Worm (Caenorhabditis elegans) whole organism, midembryonic: ENCODE results near the gene C16C8.20.
"Not testable (repeated sequence)": the region's sequence is repeated elsewhere in the genome, so short reads cannot be mapped to it uniquely, and the experiment has no call there.

Source experiments
- T22C8.4 ChIP-seq: fragments of 200-800 bp; sonication (Bioruptor generic); IDR thresholded peaks from 2 replicates; pipeline ENCODE4 v1.3.6; 2022; ENCODE audit warnings: missing genetic modification characterization, missing compliant biosample characterization
- cog-1 ChIP-seq: sonication (generic microtip); optimal IDR thresholded peaks from 2 replicates; lab custom pipeline; 2016; ENCODE audit warnings: missing genetic modification characterization, missing compliant biosample characterization
- flt-1 ChIP-seq: fragments of 200-800 bp; sonication (Bioruptor generic); IDR thresholded peaks from 2 replicates; pipeline ENCODE4 v1.3.6; 2022; ENCODE audit warnings: missing genetic modification characterization, missing compliant biosample characterization
- klf-2 ChIP-seq: fragments of 200-800 bp; sonication (Bioruptor generic); conservative IDR thresholded peaks from 2 replicates; pipeline ENCODE4 v1.3.6; 2022; ENCODE audit warnings: missing genetic modification reagents, missing genetic modification characterization, missing compliant biosample characterization
- med-1 ChIP-seq: sonication (generic microtip); optimal IDR thresholded peaks from 2 replicates; lab custom pipeline; 2017; ENCODE audit warnings: missing genetic modification characterization, mild to moderate bottlenecking, missing compliant biosample characterization, antibody characterized with exemption, missing genetic modification reagents; ENCODE audit not compliant: insufficient read depth
- ref-1 ChIP-seq: fragments of 200-800 bp; sonication (Bioruptor generic); conservative IDR thresholded peaks from 2 replicates; pipeline ENCODE4 v1.3.6; 2022; ENCODE audit warnings: missing genetic modification reagents, missing genetic modification characterization, missing compliant biosample characterization
- tab-1 ChIP-seq: fragments of 200-800 bp; sonication (Bioruptor generic); IDR thresholded peaks from 2 replicates; pipeline ENCODE4 v1.3.6; 2022; ENCODE audit warnings: missing genetic modification characterization, missing compliant biosample characterization
- ztf-23 ChIP-seq: fragments of 200-800 bp; sonication (Bioruptor generic); IDR thresholded peaks from 2 replicates; pipeline ENCODE4 v1.3.6; 2022; ENCODE audit warnings: missing genetic modification reagents, missing genetic modification characterization, missing compliant biosample characterization
- ztf-29 ChIP-seq: fragments of 200-800 bp; sonication (Bioruptor generic); IDR thresholded peaks from 2 replicates; pipeline ENCODE4 v1.3.6; 2022; ENCODE audit warnings: missing genetic modification reagents, missing genetic modification characterization, missing compliant biosample characterization

C16C8.20 gene

ce11 chrII:3460048-3460447, 13.3 kb downstream of the C16C8.20 start, which contains the start of gene C16C8.7:
Gene C16C8.7, minus strand, starts transcription at chrII:3460148.
- TF ChIP-seq cog-1 (no peak), ztf-29 (no peak), tab-1 (no peak), T22C8.4 (GFP tag; lab: Robert Waterston, UW) (no peak), ztf-23 (GFP tag; lab: Robert Waterston, UW) (no peak), ref-1 (GFP tag; lab: Robert Waterston, UW) (no peak), med-1 (no peak), klf-2 (no peak), flt-1 (no peak)

DNA sequence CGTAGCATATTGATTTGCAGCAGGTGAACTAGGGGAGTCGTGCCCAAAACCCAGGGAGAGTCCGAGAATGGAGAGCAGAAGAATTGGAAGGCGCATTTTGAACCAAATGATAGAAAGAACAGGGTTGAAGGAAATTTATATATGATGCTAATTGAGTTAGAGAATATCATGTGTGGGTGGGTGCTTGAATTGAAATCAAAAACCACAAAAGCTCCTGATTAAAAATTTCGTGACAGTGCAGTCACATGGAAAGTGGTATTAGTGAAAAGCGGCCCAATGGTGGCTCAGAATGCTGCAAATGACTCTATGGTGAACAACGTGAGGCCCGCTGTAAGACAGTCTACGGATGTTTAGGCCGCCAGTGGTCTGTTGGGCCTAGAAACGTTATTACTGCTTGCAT, 14.8 kb downstream of the C16C8.20 start, which contains the start of gene C16C8.8:
C16C8.8 (minus strand) TSS at position 101 of the 400 bp plus-strand sequence.
- TF ChIP-seq klf-2 (no peak), med-1 (no peak), flt-1 (no peak), ref-1 (GFP tag; lab: Robert Waterston, UW) (no peak), cog-1 (no peak), ztf-23 (GFP tag; lab: Robert Waterston, UW) (no peak), T22C8.4 (GFP tag; lab: Robert Waterston, UW) (no peak), ztf-29 (no peak), tab-1 (no peak)

DNA sequence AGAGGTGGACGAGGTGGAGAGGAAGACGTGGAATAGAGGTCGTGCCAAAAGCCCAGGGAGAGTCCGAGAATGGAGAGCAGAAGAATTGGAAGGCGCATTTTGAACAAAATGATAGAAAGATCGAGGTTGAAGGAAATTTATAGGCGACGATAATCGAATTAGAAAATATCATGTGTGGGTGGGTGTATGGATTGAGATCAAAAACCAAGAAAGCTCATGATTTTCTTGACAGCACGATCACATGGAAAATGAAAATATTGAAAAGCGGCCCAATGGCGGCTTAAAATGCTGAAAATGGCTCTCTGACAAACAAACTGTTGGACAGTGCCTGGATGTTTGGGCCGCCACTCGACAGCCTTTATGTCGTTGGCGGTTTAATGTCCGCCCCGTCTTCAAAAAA, 16.4 kb downstream of the C16C8.20 start, which contains the start of gene C16C8.9:
C16C8.9 (minus strand) TSS at position 101 of the 400 bp plus-strand sequence.
- TF ChIP-seq T22C8.4 (GFP tag; lab: Robert Waterston, UW) = no peak
- no peak for TF ChIP-seq ref-1 (GFP tag; lab: Robert Waterston, UW)
- no peak for TF ChIP-seq ztf-23 (GFP tag; lab: Robert Waterston, UW)
- TF ChIP-seq med-1 = no peak
- TF ChIP-seq flt-1 = no peak
- no peak for TF ChIP-seq tab-1
- TF ChIP-seq klf-2 = no peak
- TF ChIP-seq ztf-29 = no peak
- TF ChIP-seq cog-1 = no peak

- not testable (repeated sequence) for TF ChIP-seq T22C8.4 (GFP tag; lab: Robert Waterston, UW); klf-2; med-1
These were observed 17.8 kb downstream of the C16C8.20 start, which contains the start of gene C16C8.10 for ce11 chrII:3464580-3464979. Gene C16C8.10, minus strand, starts transcription at chrII:3464680.

- TF ChIP-seq tab-1 (no peak), ztf-23 (GFP tag; lab: Robert Waterston, UW) (no peak), flt-1 (no peak), klf-2 (no peak), cog-1 (no peak), med-1 (no peak), ref-1 (GFP tag; lab: Robert Waterston, UW) (no peak), ztf-29 (no peak), T22C8.4 (GFP tag; lab: Robert Waterston, UW) (no peak)
These were observed 23.8 kb downstream of the C16C8.20 start, which contains the start of gene Y49F6B.20 for ce11 chrII:3470549-3470948. Gene Y49F6B.20, minus strand, starts transcription at chrII:3470649.

DNA sequence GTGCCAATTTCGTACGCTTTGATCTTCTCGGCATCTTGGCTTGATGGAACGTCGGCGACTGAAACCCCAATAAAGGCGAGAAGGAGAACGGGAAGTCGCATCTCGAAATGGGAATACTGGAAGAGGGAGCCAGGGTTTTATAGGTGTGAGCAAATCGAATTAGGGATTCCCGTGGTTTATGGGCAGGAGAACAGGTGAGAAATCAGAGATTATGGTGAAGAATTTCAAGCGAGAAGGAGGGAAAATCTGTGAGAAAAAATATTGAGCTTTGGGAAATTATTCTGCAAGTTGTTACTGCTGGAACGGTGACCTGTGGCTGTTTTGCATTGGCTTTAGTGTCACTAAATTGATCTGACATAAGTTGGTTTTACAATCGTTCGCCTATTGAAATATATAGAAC, 24.9 kb downstream of the C16C8.20 start, which contains the start of gene Y49F6B.13:
Y49F6B.13 (minus strand) TSS at position 101 of the 400 bp plus-strand sequence.
- no peak for TF ChIP-seq ztf-23 (GFP tag; lab: Robert Waterston, UW)
- TF ChIP-seq tab-1 = no peak
- TF ChIP-seq ztf-29 = no peak
- no peak for TF ChIP-seq flt-1
- no peak for TF ChIP-seq cog-1
- no peak for TF ChIP-seq ref-1 (GFP tag; lab: Robert Waterston, UW)
- TF ChIP-seq klf-2 = no peak
- TF ChIP-seq med-1 = no peak
- TF ChIP-seq T22C8.4 (GFP tag; lab: Robert Waterston, UW) = no peak

ce11 chrII:3472316-3472715, 25.6 kb downstream of the C16C8.20 start, which contains the start of gene Y49F6B.12:
Gene Y49F6B.12, minus strand, starts transcription at chrII:3472416.
- TF ChIP-seq tab-1 = no peak
- no peak for TF ChIP-seq klf-2
- TF ChIP-seq ztf-23 (GFP tag; lab: Robert Waterston, UW) = no peak
- TF ChIP-seq ztf-29 = no peak
- TF ChIP-seq flt-1 = no peak
- TF ChIP-seq ref-1 (GFP tag; lab: Robert Waterston, UW) = no peak
- no peak for TF ChIP-seq T22C8.4 (GFP tag; lab: Robert Waterston, UW)
- TF ChIP-seq cog-1 = no peak
- TF ChIP-seq med-1 = no peak

ce11 chrII:3472817-3473216, 26.1 kb downstream of the C16C8.20 start, which contains the start of gene Y49F6B.6:
Gene Y49F6B.6, plus strand, starts transcription at chrII:3473117.
- TF ChIP-seq ztf-29 (no peak), med-1 (no peak), T22C8.4 (GFP tag; lab: Robert Waterston, UW) (no peak), cog-1 (no peak), klf-2 (no peak)

DNA sequence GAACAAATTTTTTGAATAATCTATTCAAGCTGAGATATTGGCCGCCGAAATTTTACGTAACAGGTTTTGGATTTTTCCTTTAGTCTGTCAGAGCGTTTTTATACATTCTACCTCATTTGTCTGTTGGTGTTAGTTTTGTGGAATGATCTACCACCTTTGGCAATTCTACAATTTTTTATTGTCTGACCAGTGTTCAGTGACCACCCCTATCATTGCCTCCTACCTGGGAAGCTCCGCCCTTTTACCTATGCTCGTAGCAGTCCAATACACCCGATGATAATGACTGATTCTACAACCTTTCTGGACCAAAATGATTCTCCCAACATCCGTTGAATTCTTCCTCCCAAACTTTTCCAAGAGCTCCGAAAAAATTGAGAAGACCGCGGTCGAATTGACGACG, 27.0 kb downstream of the C16C8.20 start, which contains the start of gene sdz-32:
sdz-32 (plus strand) TSS at position 301 of the 400 bp plus-strand sequence.
- TF ChIP-seq tab-1 (no peak), med-1 (no peak), ztf-23 (GFP tag; lab: Robert Waterston, UW) (no peak), cog-1 (no peak), klf-2 (no peak), T22C8.4 (GFP tag; lab: Robert Waterston, UW) (no peak)

- TF ChIP-seq klf-2 = no peak
- TF ChIP-seq ztf-29 = 0 out of 2 replicates have a peak, but pooled peaks have one; percentile 13
These were observed 29.8 kb downstream of the C16C8.20 start for ce11 chrII:3476536-3476935.

DNA sequence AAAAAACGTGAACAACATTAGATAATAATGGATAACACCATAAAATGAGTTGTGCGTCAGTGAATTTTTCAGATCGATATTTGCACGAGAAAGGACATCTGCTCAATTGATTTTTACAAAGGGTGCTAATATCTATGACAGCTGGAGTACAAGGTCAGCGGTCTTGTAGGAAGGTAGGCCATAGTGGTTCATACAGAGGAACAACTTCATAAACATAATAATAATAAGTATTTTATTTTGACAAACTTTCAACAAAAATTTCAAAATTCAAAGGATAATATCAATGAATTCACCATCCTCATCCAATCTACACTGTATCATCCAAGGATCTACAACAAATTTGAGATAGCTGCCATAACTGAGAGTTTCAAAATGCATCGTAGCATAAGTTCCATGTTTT, 30.4 kb downstream of the C16C8.20 start, which contains the start of gene fbxb-104:
fbxb-104 (minus strand) TSS at position 101 of the 400 bp plus-strand sequence.
- TF ChIP-seq ref-1 (GFP tag; lab: Robert Waterston, UW) = no peak
- no peak for TF ChIP-seq cog-1
- no peak for TF ChIP-seq klf-2
- no peak for TF ChIP-seq med-1
- TF ChIP-seq T22C8.4 (GFP tag; lab: Robert Waterston, UW) = no peak
- no peak for TF ChIP-seq flt-1
- TF ChIP-seq ztf-29 = no peak
- no peak for TF ChIP-seq ztf-23 (GFP tag; lab: Robert Waterston, UW)
- no peak for TF ChIP-seq tab-1
